Worm (Caenorhabditis elegans) whole organism, young adult: ENCODE measurements around the gene str-2.

Experiments used
- B0019.2 ChIP-seq: fragments of 200-800 bp; sonication (Bioruptor generic); conservative IDR thresholded peaks from 2 replicates; pipeline ENCODE4 v1.3.6; 2022; ENCODE audit warnings: missing genetic modification reagents, missing genetic modification characterization, missing compliant biosample characterization
- B0261.1 ChIP-seq: sonication (generic microtip); optimal IDR thresholded peaks from 2 replicates; lab custom pipeline; 2016; ENCODE audit warnings: mild to moderate bottlenecking, missing genetic modification characterization, moderate library complexity, missing compliant biosample characterization
- F22D6.2 ChIP-seq: sonication (generic microtip); optimal IDR thresholded peaks from 2 replicates; lab custom pipeline; 2016; ENCODE audit warnings: mild to moderate bottlenecking, missing genetic modification characterization, missing compliant biosample characterization
- F33H1.4 ChIP-seq: fragments of 200-800 bp; sonication (Bioruptor generic); IDR thresholded peaks from 2 replicates; pipeline ENCODE4 v1.3.6; 2022; ENCODE audit warnings: missing genetic modification reagents, missing genetic modification characterization, missing compliant biosample characterization
- F57A8.1 ChIP-seq: fragments of 200-800 bp; sonication (Bioruptor generic); optimal IDR thresholded peaks from 2 replicates; lab custom pipeline; 2018; ENCODE audit warnings: mild to moderate bottlenecking, missing genetic modification characterization, moderate library complexity, missing compliant biosample characterization
- F57C9.4 ChIP-seq: sonication (generic microtip); optimal IDR thresholded peaks from 2 replicates; lab custom pipeline; 2017; ENCODE audit warnings: mild to moderate bottlenecking, missing genetic modification characterization, missing compliant biosample characterization
- T26A5.8 ChIP-seq: sonication (generic microtip); optimal IDR thresholded peaks from 2 replicates; lab custom pipeline; 2016; ENCODE audit warnings: missing genetic modification characterization, missing compliant biosample characterization
- Y53F4B.3 ChIP-seq: fragments of 200-800 bp; sonication (Bioruptor generic); IDR thresholded peaks from 2 replicates; pipeline ENCODE4 v1.3.6; 2022; ENCODE audit warnings: missing genetic modification reagents, missing genetic modification characterization, missing compliant biosample characterization
- Y56A3A.18 ChIP-seq: fragments of 200-800 bp; sonication (Bioruptor generic); IDR thresholded peaks from 2 replicates; pipeline ENCODE4 v1.3.6; 2022; ENCODE audit warnings: missing genetic modification reagents, missing genetic modification characterization, missing compliant biosample characterization
- akir-1 ChIP-seq: fragments of 200-800 bp; sonication (Bioruptor generic); optimal IDR thresholded peaks from 2 replicates; lab custom pipeline; 2018; ENCODE audit warnings: mild to moderate bottlenecking, missing genetic modification characterization, moderate library complexity, missing compliant biosample characterization
- athp-1 ChIP-seq: sonication (generic microtip); optimal IDR thresholded peaks from 2 replicates; lab custom pipeline; 2017; ENCODE audit warnings: mild to moderate bottlenecking, missing genetic modification characterization, missing compliant biosample characterization
- bed-1 ChIP-seq: fragments of 200-800 bp; sonication (Bioruptor generic); IDR thresholded peaks from 2 replicates; pipeline ENCODE4 v1.3.6; 2022; ENCODE audit warnings: missing genetic modification reagents, missing genetic modification characterization, missing compliant biosample characterization
- ccch-3 ChIP-seq: fragments of 200-800 bp; sonication (Bioruptor generic); optimal IDR thresholded peaks from 2 replicates; lab custom pipeline; 2018; ENCODE audit warnings: mild to moderate bottlenecking, missing genetic modification characterization, missing compliant biosample characterization
- ceh-100 ChIP-seq: fragments of 200-800 bp; sonication (Bioruptor generic); IDR thresholded peaks from 2 replicates; pipeline ENCODE4 v1.3.6; 2022; ENCODE audit warnings: missing genetic modification reagents, missing genetic modification characterization, missing compliant biosample characterization
- ceh-58 ChIP-seq: fragments of 200-800 bp; sonication (Bioruptor generic); IDR thresholded peaks from 2 replicates; pipeline ENCODE4 v1.3.6; 2022; ENCODE audit warnings: missing genetic modification characterization, missing compliant biosample characterization
- ceh-79 ChIP-seq: sonication (generic microtip); optimal IDR thresholded peaks from 2 replicates; lab custom pipeline; 2017; ENCODE audit warnings: mild to moderate bottlenecking, missing genetic modification characterization, missing compliant biosample characterization
- ceh-91 ChIP-seq: fragments of 200-800 bp; sonication (Bioruptor generic); IDR thresholded peaks from 2 replicates; pipeline ENCODE4 v1.3.6; 2022; ENCODE audit warnings: missing genetic modification reagents, missing genetic modification characterization, missing compliant biosample characterization
- efl-1 ChIP-seq: fragments of 150-350 bp; optimal IDR thresholded peaks from 2 replicates; lab custom pipeline; 2014; ENCODE audit warnings: missing biosample characterization, missing genetic modification reagents, missing genetic modification characterization
- egl-44 ChIP-seq: fragments of 200-800 bp; sonication (Bioruptor generic); IDR thresholded peaks from 2 replicates; pipeline ENCODE4 v1.3.6; 2022; ENCODE audit warnings: missing genetic modification reagents, missing genetic modification characterization, missing compliant biosample characterization
- ekl-4 ChIP-seq: fragments of 200-800 bp; sonication (Bioruptor generic); IDR thresholded peaks from 2 replicates; pipeline ENCODE4 v1.3.6; 2022; ENCODE audit warnings: missing genetic modification reagents, missing genetic modification characterization, missing compliant biosample characterization
- ets-4 ChIP-seq: fragments of 200-800 bp; sonication (Bioruptor generic); optimal IDR thresholded peaks from 2 replicates; lab custom pipeline; 2018; ENCODE audit warnings: mild to moderate bottlenecking, missing genetic modification characterization, missing compliant biosample characterization
- him-1 ChIP-seq: sonication (generic microtip); optimal IDR thresholded peaks from 2 replicates; lab custom pipeline; 2016; ENCODE audit warnings: missing genotype, missing genetic modification reagents, missing genetic modification characterization, missing compliant biosample characterization
- hlh-12 ChIP-seq: sonication (generic microtip); optimal IDR thresholded peaks from 2 replicates; lab custom pipeline; 2016; ENCODE audit warnings: missing genetic modification characterization, missing compliant biosample characterization
- hlh-26 ChIP-seq: fragments of 200-800 bp; sonication (Bioruptor generic); conservative IDR thresholded peaks from 2 replicates; pipeline ENCODE4 v1.3.6; 2022; ENCODE audit warnings: missing genetic modification reagents, missing genetic modification characterization, missing compliant biosample characterization
- hrde-1 ChIP-seq: sonication (generic microtip); optimal IDR thresholded peaks from 2 replicates; lab custom pipeline; 2016; ENCODE audit warnings: missing genetic modification characterization, mild to moderate bottlenecking, missing compliant biosample characterization, moderate library complexity, missing genotype, missing genetic modification reagents, borderline replicate concordance
- hsf-1 ChIP-seq: fragments of 200-800 bp; sonication (Bioruptor generic); IDR thresholded peaks from 2 replicates; pipeline ENCODE4 v1.3.6; 2022; ENCODE audit warnings: missing genetic modification reagents, missing genetic modification characterization, missing compliant biosample characterization
- lag-1 ChIP-seq: fragments of 200-800 bp; sonication (Bioruptor generic); IDR thresholded peaks from 2 replicates; pipeline ENCODE4 v1.3.6; 2022; ENCODE audit warnings: missing genetic modification reagents, missing genetic modification characterization, missing compliant biosample characterization
- let-526 ChIP-seq: fragments of 200-800 bp; sonication (Bioruptor generic); IDR thresholded peaks from 2 replicates; pipeline ENCODE4 v1.3.6; 2022; ENCODE audit warnings: missing genetic modification reagents, missing genetic modification characterization, missing compliant biosample characterization
- lin-26 ChIP-seq: fragments of 200-800 bp; sonication (Bioruptor generic); IDR thresholded peaks from 2 replicates; pipeline ENCODE4 v1.3.6; 2022; ENCODE audit warnings: missing genetic modification reagents, missing genetic modification characterization, missing compliant biosample characterization
- lin-35 ChIP-seq, 3 experiments: fragments of 150-350 bp in 2 of 3; sonication (generic microtip) in 1 of 3; optimal IDR thresholded peaks; 2 replicates each; lab custom pipeline; 2014 to 2018; ENCODE audit warnings: missing biosample characterization in 3 of 3, missing genetic modification characterization in 3 of 3, missing genetic modification reagents in 3 of 3
- lin-40 ChIP-seq: sonication (generic microtip); optimal IDR thresholded peaks from 2 replicates; lab custom pipeline; 2016; ENCODE audit warnings: missing genetic modification characterization, mild to moderate bottlenecking, missing compliant biosample characterization, missing genotype, missing genetic modification reagents
- lir-1 ChIP-seq: fragments of 200-800 bp; sonication (Bioruptor generic); conservative IDR thresholded peaks from 2 replicates; pipeline ENCODE4 v1.3.6; 2022; ENCODE audit warnings: missing genetic modification reagents, missing genetic modification characterization, missing compliant biosample characterization
- lsy-27 ChIP-seq: sonication (generic microtip); optimal IDR thresholded peaks from 2 replicates; lab custom pipeline; 2017; ENCODE audit warnings: missing genetic modification characterization, mild to moderate bottlenecking, missing compliant biosample characterization, antibody characterized with exemption, missing genotype, borderline replicate concordance; ENCODE audit not compliant: insufficient read depth
- madf-8 ChIP-seq: fragments of 200-800 bp; sonication (Bioruptor generic); conservative IDR thresholded peaks from 2 replicates; pipeline ENCODE4 v1.3.6; 2022; ENCODE audit warnings: missing genetic modification reagents, missing genetic modification characterization, missing compliant biosample characterization
- nfya-2 ChIP-seq: fragments of 200-800 bp; sonication (Bioruptor generic); IDR thresholded peaks from 2 replicates; pipeline ENCODE4 v1.3.6; 2022; ENCODE audit warnings: missing genetic modification reagents, missing genetic modification characterization, missing compliant biosample characterization
- nhr-120 ChIP-seq: fragments of 200-800 bp; sonication (Bioruptor generic); IDR thresholded peaks from 2 replicates; pipeline ENCODE4 v1.3.6; 2022; ENCODE audit warnings: missing genetic modification characterization, missing compliant biosample characterization
- pbrm-1 ChIP-seq: fragments of 200-800 bp; sonication (Bioruptor generic); IDR thresholded peaks from 2 replicates; pipeline ENCODE4 v1.3.6; 2022; ENCODE audit warnings: missing genetic modification reagents, missing genetic modification characterization, missing compliant biosample characterization
- rpc-1 ChIP-seq, 2 experiments: fragments of 150-350 bp in 1 of 2; sonication (generic microtip) in 1 of 2; optimal IDR thresholded peaks; 2 replicates each; lab custom pipeline; 2014 to 2018; ENCODE audit warnings: missing biosample characterization in 1 of 2, missing genetic modification characterization in 1 of 2, missing genetic modification reagents in 1 of 2, missing genotype in 1 of 2
- tbx-9 ChIP-seq: sonication (generic microtip); optimal IDR thresholded peaks from 2 replicates; lab custom pipeline; 2016; ENCODE audit warnings: borderline replicate concordance, missing genetic modification characterization, inconsistent platforms, missing compliant biosample characterization
- tlf-1 ChIP-seq: fragments of 200-800 bp; sonication (Bioruptor generic); optimal IDR thresholded peaks from 2 replicates; lab custom pipeline; 2018; ENCODE audit warnings: mild to moderate bottlenecking, missing genetic modification characterization, missing compliant biosample characterization
- unc-62 ChIP-seq: fragments of 150-350 bp; optimal IDR thresholded peaks from 2 replicates; lab custom pipeline; 2014; ENCODE audit warnings: missing biosample characterization, missing genetic modification reagents, missing genetic modification characterization
- xnd-1 ChIP-seq: sonication (generic microtip); optimal IDR thresholded peaks from 2 replicates; lab custom pipeline; 2016; ENCODE audit warnings: missing genotype, missing genetic modification reagents, missing genetic modification characterization, missing compliant biosample characterization
- zim-3 ChIP-seq: sonication (generic microtip); optimal IDR thresholded peaks from 2 replicates; lab custom pipeline; 2017; ENCODE audit warnings: mild to moderate bottlenecking, missing genetic modification characterization, moderate library complexity, missing compliant biosample characterization
- ztf-18 ChIP-seq: sonication (generic microtip); optimal IDR thresholded peaks from 2 replicates; lab custom pipeline; 2016; ENCODE audit warnings: missing genotype, mild to moderate bottlenecking, missing genetic modification characterization, missing compliant biosample characterization
- ztf-22 ChIP-seq: fragments of 200-800 bp; sonication (Bioruptor generic); optimal IDR thresholded peaks from 2 replicates; lab custom pipeline; 2018; ENCODE audit warnings: mild to moderate bottlenecking, missing genetic modification characterization, moderate library complexity, missing compliant biosample characterization
- ztf-28 ChIP-seq: fragments of 200-800 bp; sonication (Bioruptor generic); IDR thresholded peaks from 2 replicates; pipeline ENCODE4 v1.3.6; 2022; ENCODE audit warnings: missing genetic modification reagents, missing genetic modification characterization, missing compliant biosample characterization
- ztf-3 ChIP-seq: fragments of 200-800 bp; sonication (Bioruptor generic); optimal IDR thresholded peaks from 2 replicates; lab custom pipeline; 2018; ENCODE audit warnings: mild to moderate bottlenecking, missing genetic modification characterization, missing compliant biosample characterization
- ztf-6 ChIP-seq: fragments of 200-800 bp; sonication (Bioruptor generic); IDR thresholded peaks from 2 replicates; pipeline ENCODE4 v1.3.6; 2022; ENCODE audit warnings: missing genetic modification reagents, missing genetic modification characterization, missing compliant biosample characterization

Gene str-2

DNA sequence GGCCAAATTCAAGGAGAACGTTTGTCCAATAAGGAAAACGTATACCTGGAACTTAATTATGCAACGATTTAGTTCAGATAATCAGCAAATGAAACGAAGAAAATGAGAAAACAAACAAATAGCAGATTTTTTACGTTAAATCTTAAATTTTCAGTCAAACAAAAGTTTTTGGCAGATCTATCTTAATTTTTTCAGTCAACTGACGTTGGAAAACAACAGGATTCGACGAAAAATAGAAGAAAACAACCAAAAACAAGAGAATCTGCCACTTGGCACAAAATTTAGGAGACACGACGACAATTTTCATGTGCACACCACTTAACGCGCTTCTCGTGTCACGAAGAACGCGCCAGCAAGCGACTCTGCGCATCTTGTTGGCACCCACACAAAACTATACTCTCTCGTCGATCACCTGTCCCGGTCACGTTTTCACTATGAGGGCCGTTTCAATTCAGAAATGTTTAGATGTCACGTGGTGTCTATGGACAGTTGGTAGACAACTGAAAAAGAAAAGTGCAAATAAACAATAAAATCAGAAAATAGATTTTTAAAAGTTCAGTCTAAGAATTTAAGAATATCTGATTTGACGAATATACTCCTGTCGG lies 34.3 kb downstream of the str-2 start, which contains the start of gene ztf-7 (continued):
- TF ChIP-seq B0261.1 (tag; lab: Kevin White, UChicago): peak; percentile 12
- TF ChIP-seq ztf-28: no peak
- TF ChIP-seq rpc-1 (optimal IDR thresholded peaks at IDR 0.05; lab: Kevin White, UChicago): no peak
- TF ChIP-seq rpc-1 (tag; optimal IDR thresholded peaks at IDR 0.05; lab: Kevin White, UChicago): no peak
- TF ChIP-seq lin-26 (GFP tag; lab: Robert Waterston, UW): no peak
- no peak for TF ChIP-seq unc-62 (GFP tag; lab: Kevin White, UChicago)
- TF ChIP-seq B0019.2 (GFP tag; lab: Robert Waterston, UW): no peak
- no peak for TF ChIP-seq F57C9.4 (tag; lab: Kevin White, UChicago)
- 0 out of 2 replicates have a peak, but pooled peaks have one; percentile 75 for TF ChIP-seq bed-1 (GFP tag; lab: Robert Waterston, UW)
- no peak for TF ChIP-seq tbx-9 (tag; lab: Kevin White, UChicago)
- TF ChIP-seq nfya-2: no peak
- peak; percentile 96 for TF ChIP-seq ekl-4 (GFP tag; lab: Robert Waterston, UW)
- peak; percentile 89 for TF ChIP-seq lir-1 (GFP tag; lab: Robert Waterston, UW)
- TF ChIP-seq athp-1 (tag; lab: Kevin White, UChicago): peak; percentile 61
- no peak for TF ChIP-seq hrde-1
- peak; percentile 86 for TF ChIP-seq ets-4 (GFP tag; lab: Kevin White, UChicago)
- peak; percentile 94 for TF ChIP-seq Y56A3A.18 (GFP tag; lab: Robert Waterston, UW)
- TF ChIP-seq F33H1.4 (GFP tag; lab: Robert Waterston, UW): peak; percentile 62
- TF ChIP-seq xnd-1: no peak
- no peak for TF ChIP-seq hlh-26 (GFP tag; lab: Robert Waterston, UW)
- peak; percentile 97 for TF ChIP-seq lin-40
- no peak for TF ChIP-seq zim-3 (tag; lab: Kevin White, UChicago)
- no peak for TF ChIP-seq him-1 (tag; lab: Kevin White, UChicago)
- peak; percentile 95 for TF ChIP-seq ztf-22 (GFP tag; lab: Kevin White, UChicago)
- peak; percentile 97 for TF ChIP-seq pbrm-1 (GFP tag; lab: Robert Waterston, UW)
- peak; percentile 87 for TF ChIP-seq F22D6.2 (tag; lab: Kevin White, UChicago)
- peak; percentile 68 for TF ChIP-seq egl-44 (GFP tag; lab: Robert Waterston, UW)
- no peak for TF ChIP-seq F57A8.1 (GFP tag; lab: Kevin White, UChicago)

- TF ChIP-seq tlf-1 (GFP tag; lab: Kevin White, UChicago) (peak; percentile 12), efl-1 (GFP tag; lab: Kevin White, UChicago) (no peak), hrde-1 (no peak), ztf-3 (GFP tag; lab: Kevin White, UChicago) (peak; percentile 8), T26A5.8 (tag; lab: Kevin White, UChicago) (no peak), ztf-6 (GFP tag; lab: Robert Waterston, UW) (no peak), lin-35 (GFP tag; optimal IDR thresholded peaks at IDR 0.05; lab: Kevin White, UChicago) (peak in 1 of 3 experiments; percentile 24), nhr-120 (GFP tag; lab: Robert Waterston, UW) (no peak), ccch-3 (no peak), lag-1 (GFP tag; lab: Robert Waterston, UW) (no peak), ztf-18 (tag; lab: Kevin White, UChicago) (no peak), ceh-91 (GFP tag; lab: Robert Waterston, UW) (no peak), madf-8 (GFP tag; lab: Robert Waterston, UW) (no peak; the same call in 1 of the 2 replicates), hlh-12 (tag; lab: Kevin White, UChicago) (no peak), Y53F4B.3 (no peak), let-526 (GFP tag; lab: Robert Waterston, UW) (no peak), ceh-100 (GFP tag; lab: Robert Waterston, UW) (no peak), ceh-58 (no peak), lsy-27 (tag; lab: Kevin White, UChicago) (no peak), ceh-79 (tag; lab: Kevin White, UChicago) (no peak), hsf-1 (GFP tag; lab: Robert Waterston, UW) (peak; percentile 68), B0261.1 (tag; lab: Kevin White, UChicago) (no peak), akir-1 (GFP tag; lab: Kevin White, UChicago) (no peak), hlh-26 (GFP tag; lab: Robert Waterston, UW) (no peak)
Observed at ce11 chrV:9786721-9787131, 37.3 kb downstream of the str-2 start, which contains the start of gene F46B6.6. Gene F46B6.6, minus strand, starts transcription at chrV:9786868.
